Worm (Caenorhabditis elegans) whole organism, late embryonic: ENCODE measurements around the gene ZC204.17.

ENCODE experiments used
- C08G9.2 ChIP-seq: sonication (generic microtip); optimal IDR thresholded peaks from 2 replicates; lab custom pipeline; 2016; ENCODE audit warnings: mild to moderate bottlenecking, missing genetic modification characterization, moderate library complexity, missing compliant biosample characterization
- K02D7.2 ChIP-seq: sonication (generic microtip); optimal IDR thresholded peaks from 2 replicates; lab custom pipeline; 2017; ENCODE audit warnings: mild to moderate bottlenecking, missing genetic modification characterization, missing compliant biosample characterization
- ama-1 ChIP-seq: fragments of 150-350 bp; optimal IDR thresholded peaks from 2 replicates; lab custom pipeline; 2014
- ceh-14 ChIP-seq: sonication (generic microtip); optimal IDR thresholded peaks from 2 replicates; lab custom pipeline; 2016; ENCODE audit warnings: missing genotype, missing genetic modification characterization, missing compliant biosample characterization
- ceh-30 ChIP-seq: fragments of 150-350 bp; optimal IDR thresholded peaks from 2 replicates; lab custom pipeline; 2014; ENCODE audit warnings: missing biosample characterization, missing genetic modification characterization
- ceh-34 ChIP-seq: sonication (generic microtip); optimal IDR thresholded peaks from 2 replicates; lab custom pipeline; 2016; ENCODE audit warnings: mild to moderate bottlenecking, missing genetic modification characterization, missing compliant biosample characterization
- dve-1 ChIP-seq: sonication (generic microtip); optimal IDR thresholded peaks from 2 replicates; lab custom pipeline; 2017; ENCODE audit warnings: antibody characterized with exemption, mild to moderate bottlenecking, missing genetic modification characterization, missing compliant biosample characterization
- elt-2 ChIP-seq: sonication (generic microtip); optimal IDR thresholded peaks from 2 replicates; lab custom pipeline; 2016; ENCODE audit warnings: missing genetic modification reagents, missing genetic modification characterization, missing compliant biosample characterization
- elt-4 ChIP-seq: sonication (generic microtip); optimal IDR thresholded peaks from 2 replicates; lab custom pipeline; 2016; ENCODE audit warnings: missing genetic modification characterization, missing compliant biosample characterization
- ets-4 ChIP-seq: sonication (generic microtip); optimal IDR thresholded peaks from 2 replicates; lab custom pipeline; 2016; ENCODE audit warnings: missing genetic modification characterization, missing compliant biosample characterization
- fkh-6 ChIP-seq: sonication (generic microtip); optimal IDR thresholded peaks from 2 replicates; lab custom pipeline; 2016; ENCODE audit warnings: missing genetic modification characterization, missing compliant biosample characterization
- gmeb-2 ChIP-seq: sonication (generic microtip); optimal IDR thresholded peaks from 2 replicates; lab custom pipeline; 2016; ENCODE audit warnings: missing genetic modification characterization, inconsistent platforms, missing compliant biosample characterization
- hlh-15 ChIP-seq: sonication (generic microtip); optimal IDR thresholded peaks from 2 replicates; lab custom pipeline; 2016; ENCODE audit warnings: missing genetic modification characterization, missing compliant biosample characterization
- hlh-6 ChIP-seq: sonication (generic microtip); optimal IDR thresholded peaks from 2 replicates; lab custom pipeline; 2016; ENCODE audit warnings: missing genotype, missing genetic modification characterization, missing compliant biosample characterization
- hlh-8 ChIP-seq: sonication (generic microtip); optimal IDR thresholded peaks from 2 replicates; lab custom pipeline; 2016; ENCODE audit warnings: missing genotype, missing genetic modification characterization, missing compliant biosample characterization
- lim-6 ChIP-seq: sonication (generic microtip); optimal IDR thresholded peaks from 2 replicates; lab custom pipeline; 2016; ENCODE audit warnings: missing genetic modification characterization, missing compliant biosample characterization
- pag-3 ChIP-seq: sonication (generic microtip); optimal IDR thresholded peaks from 2 replicates; lab custom pipeline; 2016; ENCODE audit warnings: missing compliant biosample characterization, missing genetic modification characterization, borderline replicate concordance
- sox-4 ChIP-seq: sonication (generic microtip); optimal IDR thresholded peaks from 2 replicates; lab custom pipeline; 2017; ENCODE audit warnings: mild to moderate bottlenecking, missing genetic modification characterization, inconsistent platforms, missing compliant biosample characterization
- syd-9 ChIP-seq: sonication (generic microtip); optimal IDR thresholded peaks from 2 replicates; lab custom pipeline; 2016; ENCODE audit warnings: mild to moderate bottlenecking, missing genetic modification characterization, moderate library complexity, missing compliant biosample characterization
- ttx-3 ChIP-seq: sonication (generic microtip); optimal IDR thresholded peaks from 2 replicates; lab custom pipeline; 2016; ENCODE audit warnings: missing genetic modification reagents, missing genetic modification characterization, missing compliant biosample characterization
- unc-42 ChIP-seq: sonication (generic microtip); optimal IDR thresholded peaks from 2 replicates; lab custom pipeline; 2016; ENCODE audit warnings: missing genotype, missing genetic modification characterization, missing compliant biosample characterization
- ztf-16 ChIP-seq: sonication (generic microtip); optimal IDR thresholded peaks from 2 replicates; lab custom pipeline; 2017; ENCODE audit warnings: missing genetic modification characterization, missing compliant biosample characterization

The ZC204.17 gene

DNA sequence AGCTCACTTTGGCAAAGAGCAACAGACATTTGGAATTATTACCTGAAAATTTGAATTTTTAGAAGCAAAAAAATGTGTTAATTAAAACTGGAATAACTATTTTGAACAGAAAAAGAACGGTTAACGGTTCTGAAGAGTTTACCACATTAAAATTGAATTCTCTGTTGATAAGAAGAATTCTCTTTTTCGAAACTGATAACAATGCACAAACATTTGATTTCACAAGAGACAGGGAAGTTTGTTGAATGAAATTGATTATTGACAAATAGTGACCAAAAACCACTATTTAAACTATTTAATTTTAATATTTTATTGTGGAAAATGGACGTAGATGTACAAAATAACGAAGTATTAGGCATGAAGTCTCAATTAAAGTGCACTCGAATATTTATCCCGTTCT, 38.5 kb downstream of the ZC204.17 start:
- TF ChIP-seq unc-42 (tag; lab: Kevin White, UChicago) (no peak), ceh-34 (tag; lab: Kevin White, UChicago) (no peak)

DNA sequence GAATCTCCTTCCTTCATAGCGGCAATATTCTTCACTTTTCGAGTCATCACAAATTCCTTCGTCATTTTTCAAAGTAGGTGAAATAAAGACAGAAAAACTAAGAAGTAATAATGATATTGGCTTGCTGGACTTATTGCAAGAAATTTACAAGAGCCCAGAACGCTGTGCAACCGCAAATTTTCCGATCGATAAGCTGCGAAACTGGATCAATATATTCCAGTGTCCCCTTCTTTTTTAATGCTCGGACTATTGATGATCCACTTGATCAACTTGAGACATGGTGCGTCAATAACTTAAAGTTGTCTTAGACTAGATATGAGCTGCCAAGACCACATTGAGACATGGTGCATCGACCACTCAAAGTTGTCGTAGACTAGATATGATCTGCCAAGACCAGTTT, 40.0 kb downstream of the ZC204.17 start, which contains the start of gene bath-33:
Gene bath-33 (minus strand): TSS at position 101 of the 400 bp plus-strand sequence.
- TF ChIP-seq K02D7.2 (tag; lab: Kevin White, UChicago) (no peak), ceh-30 (tag; lab: Kevin White, UChicago) (no peak), hlh-8 (no peak), hlh-15 (tag; lab: Kevin White, UChicago) (no peak), pag-3 (tag; lab: Kevin White, UChicago) (no peak), syd-9 (no peak), ceh-34 (tag; lab: Kevin White, UChicago) (no peak)
- TF ChIP-seq, all 69 proteins: peak for 0

DNA sequence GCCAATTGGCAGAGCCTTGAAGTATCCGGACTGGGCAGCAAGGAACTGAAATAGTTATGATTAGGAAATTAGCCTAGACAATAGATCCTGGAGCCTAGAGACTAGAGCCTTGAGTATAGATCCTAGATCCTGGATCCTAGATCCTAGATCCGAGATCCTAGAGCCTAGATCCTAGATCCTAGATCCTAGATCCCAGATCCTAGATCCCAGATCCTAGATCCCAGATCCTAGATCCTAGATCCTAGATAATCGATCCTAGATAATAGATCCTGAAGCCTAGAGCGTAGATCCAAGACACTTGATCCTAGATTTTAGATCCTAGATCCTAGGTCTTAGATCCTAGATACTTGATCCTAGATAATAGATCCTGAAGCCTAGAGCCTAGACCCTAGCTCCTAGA, 41.1 kb downstream of the ZC204.17 start:
- no peak for TF ChIP-seq ama-1 (lab: Kevin White, UChicago)
- peak; percentile 98 for TF ChIP-seq dve-1 (tag; lab: Kevin White, UChicago)
- TF ChIP-seq, all 69 proteins: peak for 1

DNA sequence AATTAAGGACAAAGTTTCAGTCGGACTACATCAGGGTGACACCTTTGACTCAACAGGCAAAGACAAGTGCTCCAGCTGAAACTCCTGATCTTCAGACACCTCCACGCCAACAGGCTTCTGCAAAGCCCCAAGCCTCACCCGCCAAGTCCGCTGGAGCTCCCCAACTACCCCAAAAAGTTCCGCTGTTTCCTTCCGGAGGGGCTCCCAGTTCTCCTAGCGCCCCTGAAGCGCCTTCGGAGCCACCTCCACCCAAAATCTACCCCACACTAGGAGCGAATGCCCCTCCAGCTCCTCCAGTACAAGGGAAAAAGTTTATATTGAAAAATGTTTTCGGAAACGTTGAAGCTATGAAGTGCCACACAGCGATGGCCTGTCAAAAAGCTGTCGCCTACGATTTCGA, 43.0 kb downstream of the ZC204.17 start:
- TF ChIP-seq sox-4 (no peak), unc-42 (tag; lab: Kevin White, UChicago) (no peak), fkh-6 (no peak), C08G9.2 (tag; lab: Kevin White, UChicago) (no peak)

DNA sequence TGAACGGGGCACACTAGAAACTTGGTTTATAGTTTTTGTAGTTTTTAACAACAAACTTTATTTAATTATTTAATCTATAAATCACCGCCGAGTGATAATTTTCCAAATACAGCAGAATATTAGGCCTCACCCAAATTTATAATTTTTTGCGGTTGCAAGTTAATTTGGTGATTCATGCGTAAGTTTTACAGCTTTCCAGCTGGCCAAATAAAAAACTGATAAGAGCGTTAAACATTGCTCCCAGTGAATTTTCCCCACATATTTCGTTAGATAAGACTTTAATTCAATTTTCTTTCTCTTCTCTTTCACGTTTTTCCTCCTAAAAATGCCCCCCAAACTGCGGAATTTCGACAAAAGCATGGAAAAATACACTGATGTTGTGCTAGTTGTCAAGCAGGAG, 44.6 kb downstream of the ZC204.17 start, which contains the start of gene bath-47:
Gene bath-47 (plus strand): TSS at position 305 of the 400 bp plus-strand sequence.
- TF ChIP-seq hlh-8 (no peak), gmeb-2 (tag; lab: Kevin White, UChicago) (no peak), lim-6 (no peak), ets-4 (tag; lab: Kevin White, UChicago) (no peak), elt-2 (tag; lab: Kevin White, UChicago) (no peak), elt-4 (no peak), ztf-16 (no peak)
- TF ChIP-seq, all 69 proteins: peak for 0

DNA sequence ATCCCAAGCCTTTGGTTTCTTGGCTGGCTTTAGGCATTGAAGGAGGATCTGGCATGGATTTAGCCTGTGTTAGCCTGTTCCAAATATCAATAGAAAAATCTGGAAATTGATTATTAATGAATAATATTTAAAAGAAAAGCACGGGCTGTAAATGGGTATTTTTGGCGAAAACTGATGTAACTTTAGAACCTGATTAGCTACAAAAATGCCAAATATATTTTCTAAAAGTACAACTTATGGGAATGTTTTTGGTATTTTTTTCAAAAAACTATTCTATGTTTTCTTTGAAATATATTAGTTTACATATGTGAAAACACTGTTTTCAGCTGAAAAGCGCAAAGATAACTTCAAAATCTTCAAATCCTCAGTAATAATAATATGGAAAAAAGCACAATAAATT, 45.4 kb downstream of the ZC204.17 start, which contains the start of gene bath-26:
Gene bath-26 (minus strand): TSS at position 101 of the 400 bp plus-strand sequence.
- TF ChIP-seq ttx-3 (tag; lab: Kevin White, UChicago), result no peak
- TF ChIP-seq pag-3 (tag; lab: Kevin White, UChicago), result no peak

DNA sequence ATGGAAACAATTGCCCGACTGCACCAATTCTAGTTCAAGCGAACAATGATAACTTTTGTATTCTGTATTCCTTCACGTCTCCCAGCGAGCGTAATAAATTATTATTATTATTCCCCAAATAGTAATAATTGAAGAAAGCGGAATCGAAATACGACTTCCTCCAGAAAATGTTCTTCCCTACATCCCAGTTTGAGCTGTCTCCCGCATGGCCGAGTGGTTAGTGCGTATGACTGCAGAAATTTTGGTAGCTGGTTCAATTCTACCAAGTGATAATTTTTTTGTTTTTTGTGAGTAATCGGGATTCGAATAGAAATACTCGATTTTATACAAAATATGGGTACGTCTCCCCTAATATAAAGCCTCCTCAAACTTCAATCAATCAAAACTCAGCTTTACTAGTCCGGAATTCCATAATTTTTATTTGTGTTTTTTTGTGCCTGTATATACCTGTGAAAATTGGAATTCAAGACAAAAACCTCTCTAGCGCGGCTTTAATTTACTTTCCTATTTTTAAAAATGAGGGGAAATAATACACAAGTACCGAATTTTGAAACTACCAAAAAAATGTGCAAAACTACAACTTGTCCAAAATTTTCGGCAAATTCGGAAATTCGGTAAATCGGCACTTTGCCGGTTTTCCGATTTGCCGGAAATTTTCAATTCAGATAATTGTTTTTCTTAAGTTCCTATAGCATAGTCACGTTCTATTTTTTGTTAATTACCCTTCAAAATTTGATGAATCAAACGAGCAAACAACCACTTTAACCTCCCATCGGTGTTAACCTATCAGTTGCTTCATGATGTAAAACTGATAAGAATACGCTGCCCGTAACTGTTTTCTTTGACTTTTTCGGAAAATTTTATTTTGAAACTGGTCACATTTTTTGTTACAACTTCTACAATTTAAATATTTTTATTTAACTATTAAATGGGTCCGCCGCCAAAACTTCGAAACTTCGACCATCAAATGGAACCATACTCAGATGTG, 48.7 kb downstream of the ZC204.17 start, which contains the start of gene bath-46:
Gene bath-46 (plus strand): TSS at position 806 of the 988 bp plus-strand sequence.
- no peak for TF ChIP-seq hlh-6
- TF ChIP-seq K02D7.2 (tag; lab: Kevin White, UChicago), result no peak
- no peak for TF ChIP-seq ceh-14 (tag; lab: Kevin White, UChicago)
